Worm (Caenorhabditis elegans) whole organism, mixed stage, embryonic: ENCODE results near the gene glt-6.

ENCODE experiments used
- ceh-39 ChIP-seq: fragments of 150-350 bp; optimal IDR thresholded peaks from 2 replicates; lab custom pipeline; 2014; ENCODE audit warnings: missing biosample characterization, missing genetic modification characterization
- ces-1 ChIP-seq: fragments of 150-350 bp; optimal IDR thresholded peaks from 2 replicates; lab custom pipeline; 2014; ENCODE audit warnings: missing biosample characterization, missing genetic modification reagents, missing genetic modification characterization
- elt-3 ChIP-seq: fragments of 150-350 bp; optimal IDR thresholded peaks from 2 replicates; lab custom pipeline; 2014; ENCODE audit warnings: missing biosample characterization, missing genetic modification characterization
- flh-1 ChIP-seq: fragments of 200-800 bp; sonication (Bioruptor generic); optimal IDR thresholded peaks from 2 replicates; lab custom pipeline; 2018; ENCODE audit warnings: mild to moderate bottlenecking, missing genetic modification characterization, moderate library complexity, missing compliant biosample characterization
- nhr-76 ChIP-seq: sonication (generic microtip); optimal IDR thresholded peaks from 2 replicates; lab custom pipeline; 2017; ENCODE audit warnings: missing biosample characterization, missing genetic modification characterization
- pha-4 ChIP-seq: fragments of 150-350 bp; optimal IDR thresholded peaks from 2 replicates; lab custom pipeline; 2018; ENCODE audit warnings: missing biosample characterization, missing genetic modification reagents, missing genetic modification characterization
- unc-39 ChIP-seq: fragments of 150-350 bp; optimal IDR thresholded peaks from 2 replicates; lab custom pipeline; 2014; ENCODE audit warnings: missing biosample characterization, missing genetic modification characterization
- unc-62 ChIP-seq: fragments of 150-350 bp; optimal IDR thresholded peaks from 2 replicates; lab custom pipeline; 2014; ENCODE audit warnings: missing biosample characterization, missing genetic modification reagents, missing genetic modification characterization

DNA sequence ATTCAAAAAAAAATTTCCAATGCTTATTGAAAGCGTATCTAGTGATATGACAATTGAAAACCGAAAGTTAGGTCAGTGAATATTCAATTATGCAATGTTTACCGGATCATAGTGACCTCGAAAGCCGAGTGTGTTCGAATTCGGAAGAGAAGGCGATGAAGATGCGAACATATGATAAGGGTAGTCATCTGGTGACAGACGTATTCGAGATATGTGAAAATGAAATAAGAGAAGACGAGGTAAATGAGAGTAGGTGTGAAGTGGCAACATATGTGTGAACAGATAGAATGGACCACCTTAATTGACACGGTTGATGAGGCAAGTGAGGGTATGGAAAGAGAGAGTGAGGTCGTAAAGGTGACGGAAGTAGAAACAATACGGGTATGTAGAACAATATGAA lies 48.5 kb upstream of the glt-6 start:
- TF ChIP-seq elt-3 (tag; lab: Kevin White, UChicago) (no peak), flh-1 (GFP tag; lab: Kevin White, UChicago) (no peak), pha-4 (no peak), unc-39 (no peak), ces-1 (GFP tag; lab: Kevin White, UChicago) (no peak), unc-62 (no peak), nhr-76 (tag; lab: Kevin White, UChicago) (no peak), ceh-39 (no peak)
